Worm (Caenorhabditis elegans): Measurements from ENCODE around the gene C14C10.10.

C14C10.10 gene

ce11 chrV:12637238-12637690 lies 38.3 kb upstream of the C14C10.10 start, which contains the start of gene F56H9.2 (continued):
- TF ChIP-seq egl-5 (tag; optimal IDR thresholded peaks at IDR 0.05) (no peak), ceh-28 (tag; optimal IDR thresholded peaks at IDR 0.05) (peak; percentile 61)

ce11 chrV:12636248-12636647 lies 37.3 kb upstream of the C14C10.10 start:
- TF ChIP-seq elt-2 (tag; optimal IDR thresholded peaks at IDR 0.05) (no peak), ceh-9 (tag; optimal IDR thresholded peaks at IDR 0.05) (no peak), nhr-25 (tag; optimal IDR thresholded peaks at IDR 0.05) (peak; percentile 63), ztf-4 (tag; optimal IDR thresholded peaks at IDR 0.05) (no peak), egl-5 (tag; optimal IDR thresholded peaks at IDR 0.05) (peak; percentile 2)

- TF ChIP-seq ceh-28 (tag; optimal IDR thresholded peaks at IDR 0.05) (no peak), lin-15B (tag; optimal IDR thresholded peaks at IDR 0.05) (no peak), sea-2 (GFP tag; optimal IDR thresholded peaks at IDR 0.05) (no peak), egl-27 (tag; optimal IDR thresholded peaks at IDR 0.05) (no peak), zag-1 (tag; optimal IDR thresholded peaks at IDR 0.05) (no peak), snpc-4 (tag; optimal IDR thresholded peaks at IDR 0.05) (no peak), fkh-2 (tag; optimal IDR thresholded peaks at IDR 0.05) (no peak), nhr-12 (tag; optimal IDR thresholded peaks at IDR 0.05) (no peak), nhr-23 (tag; optimal IDR thresholded peaks at IDR 0.05) (no peak), unc-62 (GFP tag; optimal IDR thresholded peaks at IDR 0.05) (no peak), aly-2 (tag; optimal IDR thresholded peaks at IDR 0.05) (no peak), ztf-4 (tag; optimal IDR thresholded peaks at IDR 0.05) (no peak), skn-1 (tag; optimal IDR thresholded peaks at IDR 0.05) (no peak), fkh-10 (GFP tag; optimal IDR thresholded peaks at IDR 0.05) (no peak), ceh-82 (tag; optimal IDR thresholded peaks at IDR 0.05) (no peak), nhr-237 (tag; optimal IDR thresholded peaks at IDR 0.05) (no peak), elt-1 (tag; optimal IDR thresholded peaks at IDR 0.05) (no peak), nhr-11 (tag; optimal IDR thresholded peaks at IDR 0.05) (no peak), ztf-11 (tag; optimal IDR thresholded peaks at IDR 0.05) (no peak), nhr-67 (tag; optimal IDR thresholded peaks at IDR 0.05) (no peak), nhr-25 (tag; optimal IDR thresholded peaks at IDR 0.05) (peak; percentile 40), nhr-43 (tag; optimal IDR thresholded peaks at IDR 0.05; ENCODE audit: poor library complexity, severe bottlenecking) (peak; percentile 23), fos-1 (tag; optimal IDR thresholded peaks at IDR 0.05) (no peak), pha-4 (tag; optimal IDR thresholded peaks at IDR 0.05) (peak; percentile 94), nhr-77 (tag; optimal IDR thresholded peaks at IDR 0.05) (no peak), pqm-1 (tag; optimal IDR thresholded peaks at IDR 0.05) (peak; percentile 62), eor-1 (tag; optimal IDR thresholded peaks at IDR 0.05) (no peak), elt-2 (tag; optimal IDR thresholded peaks at IDR 0.05) (peak; percentile 43), ceh-16 (tag; optimal IDR thresholded peaks at IDR 0.05) (no peak), tbx-2 (tag; optimal IDR thresholded peaks at IDR 0.05) (no peak), ZK546.5 (tag; optimal IDR thresholded peaks at IDR 0.05) (no peak), nhr-28 (tag; optimal IDR thresholded peaks at IDR 0.05) (no peak), lin-39 (tag; optimal IDR thresholded peaks at IDR 0.05) (no peak), jun-1 (tag; optimal IDR thresholded peaks at IDR 0.05) (peak; percentile 63), egl-5 (tag; optimal IDR thresholded peaks at IDR 0.05) (no peak), ceh-9 (tag; optimal IDR thresholded peaks at IDR 0.05) (no peak), lsy-12 (tag; optimal IDR thresholded peaks at IDR 0.05) (no peak)
These were observed 36.3 kb upstream of the C14C10.10 start for ce11 chrV:12635218-12635617.

ce11 chrV:12634746-12635145 lies 35.8 kb upstream of the C14C10.10 start:
- no peak for TF ChIP-seq lsy-12 (tag; optimal IDR thresholded peaks at IDR 0.05)
- peak; percentile 32 for TF ChIP-seq egl-5 (tag; optimal IDR thresholded peaks at IDR 0.05)
- peak; percentile 76 for TF ChIP-seq mml-1 (tag; optimal IDR thresholded peaks at IDR 0.05)

- TF ChIP-seq nfya-1 (tag; optimal IDR thresholded peaks at IDR 0.05; ENCODE audit: insufficient read depth): no peak
- TF ChIP-seq ceh-28 (tag; optimal IDR thresholded peaks at IDR 0.05): no peak
- TF ChIP-seq eor-1 (tag; optimal IDR thresholded peaks at IDR 0.05): no peak
- TF ChIP-seq nhr-237 (tag; optimal IDR thresholded peaks at IDR 0.05): no peak
- no peak for TF ChIP-seq nhr-67 (tag; optimal IDR thresholded peaks at IDR 0.05)
- no peak for TF ChIP-seq ama-1 (optimal IDR thresholded peaks at IDR 0.05)
- TF ChIP-seq elt-3 (tag; optimal IDR thresholded peaks at IDR 0.05): no peak
- peak; percentile 77 for TF ChIP-seq elt-2 (tag; optimal IDR thresholded peaks at IDR 0.05)
- no peak for TF ChIP-seq zag-1 (tag; optimal IDR thresholded peaks at IDR 0.05)
- TF ChIP-seq unc-62 (GFP tag; optimal IDR thresholded peaks at IDR 0.05): no peak
- TF ChIP-seq nhr-76 (tag; optimal IDR thresholded peaks at IDR 0.05): no peak
- no peak for TF ChIP-seq nhr-23 (tag; optimal IDR thresholded peaks at IDR 0.05)
- peak; percentile 52 for TF ChIP-seq pqm-1 (tag; optimal IDR thresholded peaks at IDR 0.05)
- TF ChIP-seq ceh-16 (tag; optimal IDR thresholded peaks at IDR 0.05): no peak
These were observed 35.1 kb upstream of the C14C10.10 start for ce11 chrV:12634050-12634449.

Data from whole organism, L3 larva.